Worm (Caenorhabditis elegans): ENCODE results near the gene Y45F10D.15.

ce11 chrIV:13774578-13774977, 46.2 kb downstream of the Y45F10D.15 start, which contains the start of gene Y45F10D.2:
- TF ChIP-seq F22D6.2 (tag; optimal IDR thresholded peaks at IDR 0.05) (no peak), lsy-27 (tag; optimal IDR thresholded peaks at IDR 0.05; ENCODE audit: borderline replicate concordance, insufficient read depth) (no peak), snpc-4 (GFP tag; optimal IDR thresholded peaks at IDR 0.05) (no peak), snpc-4 (tag; optimal IDR thresholded peaks at IDR 0.05) (no peak), cebp-2 (GFP tag; IDR thresholded peaks at IDR 0.05) (no peak), lir-1 (GFP tag; conservative IDR thresholded peaks at IDR 0.05) (no peak), ceh-58 (GFP tag; IDR thresholded peaks at IDR 0.05) (no peak)
